Worm (Caenorhabditis elegans) whole organism, mixed stage, embryonic: ENCODE results near the gene rad-23.
A peak's percentile ranks its signal among the peaks of the same experiment; 100 is the strongest.

Experiments
- M03D4.4 ChIP-seq: sonication (generic microtip); optimal IDR thresholded peaks from 2 replicates; lab custom pipeline; 2017; ENCODE audit warnings: mild to moderate bottlenecking, missing genetic modification characterization, missing compliant biosample characterization
- bed-3 ChIP-seq: fragments of 200-800 bp; sonication (Bioruptor generic); optimal IDR thresholded peaks from 3 replicates; lab custom pipeline; 2018; ENCODE audit warnings: mild to moderate bottlenecking, missing genetic modification characterization, moderate library complexity, missing compliant biosample characterization
- blmp-1 ChIP-seq: fragments of 150-350 bp; optimal IDR thresholded peaks from 2 replicates; lab custom pipeline; 2014; ENCODE audit warnings: missing biosample characterization, missing genetic modification characterization
- ceh-39 ChIP-seq: fragments of 150-350 bp; optimal IDR thresholded peaks from 2 replicates; lab custom pipeline; 2014; ENCODE audit warnings: missing biosample characterization, missing genetic modification characterization
- ceh-43 ChIP-seq: fragments of 200-800 bp; sonication (Bioruptor generic); optimal IDR thresholded peaks from 2 replicates; lab custom pipeline; 2018; ENCODE audit warnings: mild to moderate bottlenecking, missing genetic modification characterization, moderate library complexity, missing compliant biosample characterization
- ceh-83 ChIP-seq: fragments of 200-800 bp; sonication (Bioruptor generic); optimal IDR thresholded peaks from 2 replicates; lab custom pipeline; 2018; ENCODE audit warnings: mild to moderate bottlenecking, missing genetic modification characterization, missing compliant biosample characterization
- ces-1 ChIP-seq: fragments of 150-350 bp; optimal IDR thresholded peaks from 2 replicates; lab custom pipeline; 2014; ENCODE audit warnings: missing biosample characterization, missing genetic modification reagents, missing genetic modification characterization
- cnd-1 ChIP-seq: fragments of 200-800 bp; sonication (Bioruptor generic); optimal IDR thresholded peaks from 2 replicates; lab custom pipeline; 2018; ENCODE audit warnings: mild to moderate bottlenecking, missing genetic modification characterization, missing compliant biosample characterization
- drap-1 ChIP-seq: fragments of 200-800 bp; sonication (Bioruptor generic); optimal IDR thresholded peaks from 3 replicates; lab custom pipeline; 2018; ENCODE audit warnings: mild to moderate bottlenecking, missing genetic modification characterization, missing compliant biosample characterization
- elt-1 ChIP-seq: sonication (generic microtip); optimal IDR thresholded peaks from 2 replicates; lab custom pipeline; 2017; ENCODE audit warnings: missing genetic modification characterization, mild to moderate bottlenecking, missing compliant biosample characterization, antibody characterized with exemption, moderate library complexity, borderline replicate concordance; ENCODE audit not compliant: insufficient read depth
- elt-3 ChIP-seq: fragments of 150-350 bp; optimal IDR thresholded peaks from 2 replicates; lab custom pipeline; 2014; ENCODE audit warnings: missing biosample characterization, missing genetic modification characterization
- flh-1 ChIP-seq: fragments of 200-800 bp; sonication (Bioruptor generic); optimal IDR thresholded peaks from 2 replicates; lab custom pipeline; 2018; ENCODE audit warnings: mild to moderate bottlenecking, missing genetic modification characterization, moderate library complexity, missing compliant biosample characterization
- ham-2 ChIP-seq: fragments of 200-800 bp; sonication (Bioruptor generic); optimal IDR thresholded peaks from 2 replicates; lab custom pipeline; 2018; ENCODE audit warnings: mild to moderate bottlenecking, missing genetic modification characterization, missing compliant biosample characterization
- hlh-1 ChIP-seq: fragments of 150-350 bp; optimal IDR thresholded peaks from 2 replicates; lab custom pipeline; 2014; ENCODE audit warnings: missing biosample characterization, missing genetic modification reagents, missing genetic modification characterization
- lin-13 ChIP-seq: fragments of 150-350 bp; optimal IDR thresholded peaks from 2 replicates; lab custom pipeline; 2014; ENCODE audit warnings: missing biosample characterization, missing genetic modification characterization
- lin-32 ChIP-seq: fragments of 200-800 bp; sonication (Bioruptor generic); optimal IDR thresholded peaks from 2 replicates; lab custom pipeline; 2018; ENCODE audit warnings: mild to moderate bottlenecking, missing genetic modification characterization, missing compliant biosample characterization
- lsy-2 ChIP-seq: fragments of 150-350 bp; optimal IDR thresholded peaks from 2 replicates; lab custom pipeline; 2014; ENCODE audit warnings: missing biosample characterization, missing genetic modification characterization
- mep-1 ChIP-seq: fragments of 150-350 bp; optimal IDR thresholded peaks from 2 replicates; lab custom pipeline; 2017; ENCODE audit warnings: missing biosample characterization, missing genetic modification reagents, missing genetic modification characterization, inconsistent platforms
- mls-2 ChIP-seq: sonication (generic microtip); optimal IDR thresholded peaks from 2 replicates; lab custom pipeline; 2016; ENCODE audit warnings: mild to moderate bottlenecking, missing genetic modification characterization, moderate library complexity, missing compliant biosample characterization
- nhr-12 ChIP-seq: fragments of 150-350 bp; optimal IDR thresholded peaks from 2 replicates; lab custom pipeline; 2014; ENCODE audit warnings: missing biosample characterization, missing genetic modification characterization
- nhr-237 ChIP-seq: fragments of 150-350 bp; optimal IDR thresholded peaks from 2 replicates; lab custom pipeline; 2014; ENCODE audit warnings: missing biosample characterization, missing genetic modification characterization
- nhr-28 ChIP-seq: fragments of 150-350 bp; optimal IDR thresholded peaks from 2 replicates; lab custom pipeline; 2014; ENCODE audit warnings: missing biosample characterization, missing genetic modification characterization
- nhr-76 ChIP-seq: sonication (generic microtip); optimal IDR thresholded peaks from 2 replicates; lab custom pipeline; 2017; ENCODE audit warnings: missing biosample characterization, missing genetic modification characterization
- pha-4 ChIP-seq: fragments of 150-350 bp; optimal IDR thresholded peaks from 2 replicates; lab custom pipeline; 2018; ENCODE audit warnings: missing biosample characterization, missing genetic modification reagents, missing genetic modification characterization
- sem-2 ChIP-seq: fragments of 200-800 bp; sonication (Bioruptor generic); optimal IDR thresholded peaks from 2 replicates; lab custom pipeline; 2018; ENCODE audit warnings: mild to moderate bottlenecking, missing genetic modification characterization, missing compliant biosample characterization
- sptf-1 ChIP-seq: sonication (generic microtip); optimal IDR thresholded peaks from 2 replicates; lab custom pipeline; 2017; ENCODE audit warnings: mild to moderate bottlenecking, missing genetic modification characterization, moderate library complexity, missing compliant biosample characterization
- tbx-8 ChIP-seq: fragments of 200-800 bp; sonication (Bioruptor generic); optimal IDR thresholded peaks from 2 replicates; lab custom pipeline; 2018; ENCODE audit warnings: mild to moderate bottlenecking, missing genetic modification characterization, moderate library complexity, missing compliant biosample characterization
- unc-120 ChIP-seq: sonication (generic microtip); optimal IDR thresholded peaks from 2 replicates; lab custom pipeline; 2017; ENCODE audit warnings: missing genetic modification characterization, missing compliant biosample characterization; ENCODE audit not compliant: poor library complexity, severe bottlenecking
- zip-8 ChIP-seq: fragments of 150-350 bp; optimal IDR thresholded peaks from 2 replicates; lab custom pipeline; 2014; ENCODE audit warnings: missing biosample characterization, missing genetic modification characterization
- ztf-11 ChIP-seq: fragments of 150-350 bp; optimal IDR thresholded peaks from 2 replicates; lab custom pipeline; 2014; ENCODE audit warnings: missing biosample characterization, missing genetic modification characterization

rad-23 gene

ce11 chrII:11646276-11646797 is 6.2 kb downstream of the rad-23 start, which contains the start of gene ghi-1:
TSS of gene ghi-1 (plus strand) at chrII:11646747.
- no peak for TF ChIP-seq pha-4 (tag; lab: Kevin White, UChicago)
- no peak for TF ChIP-seq cnd-1 (tag; lab: Kevin White, UChicago)
- no peak for TF ChIP-seq lin-32 (GFP tag; lab: Kevin White, UChicago)
- no peak for TF ChIP-seq nhr-76 (tag; lab: Kevin White, UChicago)
- TF ChIP-seq mls-2 (tag; lab: Kevin White, UChicago), result no peak
- no peak for TF ChIP-seq sem-2 (GFP tag; lab: Kevin White, UChicago)
- TF ChIP-seq ceh-39 (tag; lab: Kevin White, UChicago), result no peak
- TF ChIP-seq elt-1, result no peak
- TF ChIP-seq ceh-83, result no peak
- no peak for TF ChIP-seq unc-120
- TF ChIP-seq tbx-8 (GFP tag; lab: Kevin White, UChicago), result no peak
- TF ChIP-seq nhr-28, result no peak
- no peak for TF ChIP-seq ztf-11
- TF ChIP-seq drap-1 (GFP tag; lab: Kevin White, UChicago), result no peak
- TF ChIP-seq ceh-43, result no peak
- TF ChIP-seq bed-3 (GFP tag; lab: Kevin White, UChicago), result no peak
- TF ChIP-seq hlh-1, result no peak
- no peak for TF ChIP-seq lsy-2
- TF ChIP-seq blmp-1 (tag; lab: Kevin White, UChicago), result no peak

- TF ChIP-seq hlh-1 (no peak), ham-2 (GFP tag; lab: Kevin White, UChicago) (no peak), ceh-43 (no peak), sptf-1 (no peak)
Observed at ce11 chrII:11645383-11645782, 7.1 kb downstream of the rad-23 start.

ce11 chrII:11644535-11644934 is 8.0 kb downstream of the rad-23 start:
- TF ChIP-seq sem-2 (GFP tag; lab: Kevin White, UChicago), result no peak
- no peak for TF ChIP-seq nhr-12 (tag; lab: Kevin White, UChicago)
- TF ChIP-seq lsy-2, result no peak
- no peak for TF ChIP-seq mls-2 (tag; lab: Kevin White, UChicago)
- TF ChIP-seq zip-8 (tag; lab: Kevin White, UChicago), result no peak
- TF ChIP-seq ceh-83, result no peak
- no peak for TF ChIP-seq elt-3 (tag; lab: Kevin White, UChicago)
- TF ChIP-seq lin-13 (tag; lab: Kevin White, UChicago), result no peak
- no peak for TF ChIP-seq cnd-1 (tag; lab: Kevin White, UChicago)

- no peak for TF ChIP-seq nhr-76 (tag; lab: Kevin White, UChicago)
- no peak for TF ChIP-seq elt-3 (tag; lab: Kevin White, UChicago)
- TF ChIP-seq ceh-43, result no peak
- TF ChIP-seq drap-1 (GFP tag; lab: Kevin White, UChicago), result no peak
- TF ChIP-seq M03D4.4 (tag; lab: Kevin White, UChicago), result no peak
- no peak for TF ChIP-seq sem-2 (GFP tag; lab: Kevin White, UChicago)
- no peak for TF ChIP-seq mep-1 (tag; lab: Kevin White, UChicago)
- no peak for TF ChIP-seq sptf-1
- no peak for TF ChIP-seq cnd-1 (tag; lab: Kevin White, UChicago)
- TF ChIP-seq lin-32 (GFP tag; lab: Kevin White, UChicago), result no peak
- no peak for TF ChIP-seq elt-1
- no peak for TF ChIP-seq ceh-83
- TF ChIP-seq lsy-2, result no peak
- no peak for TF ChIP-seq nhr-12 (tag; lab: Kevin White, UChicago)
- no peak for TF ChIP-seq unc-120
- TF ChIP-seq ceh-39 (tag; lab: Kevin White, UChicago), result no peak
- no peak for TF ChIP-seq ces-1 (GFP tag; lab: Kevin White, UChicago)
- TF ChIP-seq ham-2 (GFP tag; lab: Kevin White, UChicago), result no peak
Observed at ce11 chrII:11642736-11643135, 9.8 kb downstream of the rad-23 start.

- TF ChIP-seq ham-2 (GFP tag; lab: Kevin White, UChicago), result peak; percentile 16
- TF ChIP-seq nhr-237 (tag; lab: Kevin White, UChicago), result no peak
Observed at ce11 chrII:11642025-11642424, 10.5 kb downstream of the rad-23 start.

ce11 chrII:11637817-11638216 is 14.7 kb downstream of the rad-23 start:
- no peak for TF ChIP-seq tbx-8 (GFP tag; lab: Kevin White, UChicago)
- TF ChIP-seq flh-1, result no peak
- TF ChIP-seq zip-8 (tag; lab: Kevin White, UChicago), result no peak
- TF ChIP-seq ztf-11, result no peak
- TF ChIP-seq elt-1, result no peak
- TF ChIP-seq, all 35 proteins: peak for 0
